Worm (Caenorhabditis elegans) whole organism, early embryonic: ENCODE data around the gene F59B1.4.

ENCODE experiments used
- B0310.2 ChIP-seq: sonication (generic microtip); optimal IDR thresholded peaks from 2 replicates; lab custom pipeline; 2016; ENCODE audit warnings: mild to moderate bottlenecking, missing genetic modification characterization, missing compliant biosample characterization
- F13C5.2 ChIP-seq: sonication (generic microtip); optimal IDR thresholded peaks from 2 replicates; lab custom pipeline; 2017; ENCODE audit warnings: mild to moderate bottlenecking, missing genetic modification characterization, inconsistent platforms, missing compliant biosample characterization
- aly-1 ChIP-seq: sonication (generic microtip); optimal IDR thresholded peaks from 2 replicates; lab custom pipeline; 2016; ENCODE audit warnings: missing genetic modification characterization, missing compliant biosample characterization
- ama-1 ChIP-seq: fragments of 150-350 bp; optimal IDR thresholded peaks from 2 replicates; lab custom pipeline; 2014
- ceh-13 ChIP-seq: fragments of 200-800 bp; sonication (Bioruptor generic); optimal IDR thresholded peaks from 2 replicates; lab custom pipeline; 2018; ENCODE audit warnings: mild to moderate bottlenecking, missing genetic modification characterization, missing compliant biosample characterization
- ceh-36 ChIP-seq: sonication (generic microtip); optimal IDR thresholded peaks from 2 replicates; lab custom pipeline; 2016; ENCODE audit warnings: missing genetic modification characterization, inconsistent platforms, missing compliant biosample characterization
- ets-7 ChIP-seq: sonication (generic microtip); optimal IDR thresholded peaks from 2 replicates; lab custom pipeline; 2016; ENCODE audit warnings: missing genotype, missing genetic modification characterization, missing compliant biosample characterization
- flt-1 ChIP-seq: fragments of 200-800 bp; sonication (Bioruptor generic); IDR thresholded peaks from 2 replicates; pipeline ENCODE4 v1.3.6; 2022; ENCODE audit warnings: missing genetic modification characterization, missing compliant biosample characterization
- hmbx-1 ChIP-seq: sonication (generic microtip); optimal IDR thresholded peaks from 2 replicates; lab custom pipeline; 2016; ENCODE audit warnings: mild to moderate bottlenecking, missing genetic modification characterization, missing compliant biosample characterization
- hmg-4 ChIP-seq: fragments of 200-800 bp; sonication (Bioruptor generic); optimal IDR thresholded peaks from 2 replicates; lab custom pipeline; 2018; ENCODE audit warnings: mild to moderate bottlenecking, missing genetic modification characterization, missing compliant biosample characterization
- hnd-1 ChIP-seq: sonication (generic microtip); optimal IDR thresholded peaks from 2 replicates; lab custom pipeline; 2016; ENCODE audit warnings: missing genetic modification characterization, missing compliant biosample characterization
- pes-1 ChIP-seq: fragments of 200-800 bp; sonication (Bioruptor generic); IDR thresholded peaks from 2 replicates; pipeline ENCODE4 v1.3.6; 2022; ENCODE audit warnings: missing genetic modification reagents, missing genetic modification characterization, missing compliant biosample characterization
- scrt-1 ChIP-seq: fragments of 200-800 bp; sonication (Bioruptor generic); IDR thresholded peaks from 2 replicates; pipeline ENCODE4 v1.3.6; 2022; ENCODE audit warnings: missing genetic modification characterization, missing compliant biosample characterization
- sea-1 ChIP-seq: fragments of 200-800 bp; sonication (Bioruptor generic); conservative IDR thresholded peaks from 2 replicates; pipeline ENCODE4 v1.3.6; 2022; ENCODE audit warnings: missing genetic modification characterization, missing compliant biosample characterization
- tbx-11 ChIP-seq: fragments of 200-800 bp; sonication (Bioruptor generic); IDR thresholded peaks from 2 replicates; pipeline ENCODE4 v1.3.6; 2022; ENCODE audit warnings: missing genetic modification characterization, missing compliant biosample characterization
- tbx-37 ChIP-seq: fragments of 200-800 bp; sonication (Bioruptor generic); conservative IDR thresholded peaks from 2 replicates; pipeline ENCODE4 v1.3.6; 2022; ENCODE audit warnings: missing genetic modification reagents, missing genetic modification characterization, missing compliant biosample characterization
- tra-4 ChIP-seq: sonication (generic microtip); optimal IDR thresholded peaks from 2 replicates; lab custom pipeline; 2017; ENCODE audit warnings: missing genetic modification characterization, missing compliant biosample characterization

The F59B1.4 gene

DNA sequence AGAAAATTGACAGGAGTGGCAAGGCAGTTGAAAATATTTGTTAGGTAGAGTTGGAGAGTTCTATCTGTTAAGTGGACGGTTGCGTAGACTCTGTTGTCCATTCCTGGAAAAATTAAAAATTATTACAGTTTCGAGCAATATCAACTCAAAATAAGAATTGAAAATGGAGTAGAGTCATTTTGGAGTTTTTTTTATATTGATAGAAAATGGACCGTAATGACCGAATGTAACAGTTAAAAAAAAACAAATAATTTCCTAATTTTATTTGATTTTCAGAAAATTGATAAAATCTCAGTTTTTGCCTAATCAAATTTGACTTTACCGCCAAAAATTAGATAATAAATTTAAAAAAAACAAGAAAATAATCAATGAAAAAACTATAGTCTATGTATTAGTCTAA is at the start of gene F59B1.4:
TSS of gene F59B1.4 (minus strand) at position 101 of the 400 bp plus-strand sequence.
- TF ChIP-seq tbx-37 (GFP tag; lab: Robert Waterston, UW) (no peak), F13C5.2 (tag; lab: Kevin White, UChicago) (no peak), tbx-11 (GFP tag; lab: Robert Waterston, UW) (no peak), hmbx-1 (tag; lab: Kevin White, UChicago) (no peak), ama-1 (lab: Kevin White, UChicago) (no peak), aly-1 (tag; lab: Kevin White, UChicago) (no peak), ceh-13 (no peak)

DNA sequence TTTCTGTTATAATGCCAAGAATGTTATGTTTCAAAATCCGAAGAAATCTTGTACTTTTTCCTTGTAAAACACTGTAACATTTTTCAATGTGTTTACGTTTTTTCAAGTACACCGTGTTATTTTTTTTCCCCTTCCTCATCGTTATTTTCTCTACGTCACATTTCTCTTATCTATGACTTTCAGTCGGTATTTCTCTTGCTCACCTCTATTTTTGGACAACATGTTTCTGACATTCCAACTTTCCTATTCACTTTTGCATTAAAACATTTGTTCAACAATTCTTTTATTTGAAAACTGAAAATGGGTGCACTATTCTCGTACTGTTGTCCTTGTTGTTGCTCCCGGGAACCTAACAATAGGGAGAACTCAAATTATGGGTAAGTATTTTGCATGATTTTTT is 46.2 kb upstream of the F59B1.4 start, which contains the start of gene pals-33:
TSS of gene pals-33 (plus strand) at position 301 of the 400 bp plus-strand sequence.
- TF ChIP-seq scrt-1 (GFP tag; lab: Robert Waterston, UW): no peak
- TF ChIP-seq tra-4 (tag; lab: Kevin White, UChicago): no peak
- no peak for TF ChIP-seq ceh-36 (tag; lab: Kevin White, UChicago)
- no peak for TF ChIP-seq F13C5.2 (tag; lab: Kevin White, UChicago)

ce11 chrV:3670499-3670898 is 43.7 kb upstream of the F59B1.4 start, which contains the start of gene Y39H10B.3:
Gene Y39H10B.3 (plus strand): TSS chrV:3670799.
- no peak for TF ChIP-seq tbx-11 (GFP tag; lab: Robert Waterston, UW)
- no peak for TF ChIP-seq hmg-4 (GFP tag; lab: Kevin White, UChicago)
- TF ChIP-seq ceh-13: no peak

ce11 chrV:3668464-3668863 is 41.6 kb upstream of the F59B1.4 start, which contains the start of gene Y39H10B.2:
Gene Y39H10B.2 (plus strand): TSS chrV:3668764.
- no peak for TF ChIP-seq hnd-1
- no peak for TF ChIP-seq hmbx-1 (tag; lab: Kevin White, UChicago)
- TF ChIP-seq tra-4 (tag; lab: Kevin White, UChicago): no peak
- TF ChIP-seq ceh-13: no peak
- TF ChIP-seq F13C5.2 (tag; lab: Kevin White, UChicago): no peak
- no peak for TF ChIP-seq hmg-4 (GFP tag; lab: Kevin White, UChicago)
- no peak for TF ChIP-seq pes-1 (GFP tag; lab: Robert Waterston, UW)
- TF ChIP-seq tbx-37 (GFP tag; lab: Robert Waterston, UW): no peak
- TF ChIP-seq scrt-1 (GFP tag; lab: Robert Waterston, UW): no peak
- no peak for TF ChIP-seq aly-1 (tag; lab: Kevin White, UChicago)
- no peak for TF ChIP-seq flt-1 (GFP tag; lab: Robert Waterston, UW)

DNA sequence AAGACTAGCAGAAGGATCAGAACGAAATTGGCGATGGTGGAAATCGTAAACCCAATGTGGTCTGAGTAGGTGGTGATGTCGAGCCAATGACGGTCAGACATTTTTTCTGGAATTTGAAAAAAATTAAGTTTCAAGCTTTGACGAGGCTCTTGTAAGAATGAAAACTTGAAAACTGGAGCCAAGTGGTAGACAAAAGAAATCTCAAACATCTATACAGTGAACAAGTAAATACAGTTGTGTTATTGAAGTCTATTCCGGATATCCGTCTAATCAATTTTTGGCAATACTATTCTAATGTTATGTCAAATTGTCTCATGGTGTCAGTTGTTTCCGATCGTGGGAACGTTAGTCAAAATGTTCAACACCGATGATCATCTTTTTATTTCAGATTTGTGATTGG is 40.0 kb upstream of the F59B1.4 start, which contains the start of gene str-113:
TSS of gene str-113 (minus strand) at position 101 of the 400 bp plus-strand sequence.
- no peak for TF ChIP-seq ets-7 (tag; lab: Kevin White, UChicago)
- TF ChIP-seq hmg-4 (GFP tag; lab: Kevin White, UChicago): no peak
- TF ChIP-seq ceh-13: no peak
- TF ChIP-seq F13C5.2 (tag; lab: Kevin White, UChicago): no peak
- TF ChIP-seq hmbx-1 (tag; lab: Kevin White, UChicago): no peak

ce11 chrV:3659472-3659871 is 32.6 kb upstream of the F59B1.4 start, which contains the start of gene acr-23:
Gene acr-23 (minus strand): TSS chrV:3659572.
- no peak for TF ChIP-seq hnd-1
- TF ChIP-seq ets-7 (tag; lab: Kevin White, UChicago): no peak
- no peak for TF ChIP-seq hmbx-1 (tag; lab: Kevin White, UChicago)
- no peak for TF ChIP-seq sea-1 (GFP tag; lab: Robert Waterston, UW)
- TF ChIP-seq tbx-11 (GFP tag; lab: Robert Waterston, UW): no peak
- TF ChIP-seq tra-4 (tag; lab: Kevin White, UChicago): no peak
- no peak for TF ChIP-seq scrt-1 (GFP tag; lab: Robert Waterston, UW)
- TF ChIP-seq F13C5.2 (tag; lab: Kevin White, UChicago): no peak
- no peak for TF ChIP-seq tbx-37 (GFP tag; lab: Robert Waterston, UW)
- no peak for TF ChIP-seq aly-1 (tag; lab: Kevin White, UChicago)
- TF ChIP-seq ama-1 (lab: Kevin White, UChicago): no peak
- no peak for TF ChIP-seq ceh-36 (tag; lab: Kevin White, UChicago)
- TF ChIP-seq ceh-13: no peak
- TF ChIP-seq flt-1 (GFP tag; lab: Robert Waterston, UW): no peak
- TF ChIP-seq pes-1 (GFP tag; lab: Robert Waterston, UW): no peak
- TF ChIP-seq B0310.2 (tag; lab: Kevin White, UChicago): no peak
- TF ChIP-seq hmg-4 (GFP tag; lab: Kevin White, UChicago): no peak

- TF ChIP-seq tbx-37 (GFP tag; lab: Robert Waterston, UW) (no peak), ama-1 (lab: Kevin White, UChicago) (no peak)
These were observed 22.6 kb upstream of the F59B1.4 start, which contains the start of gene str-114 for ce11 chrV:3649473-3649872. Gene str-114 (plus strand): TSS chrV:3649773.

DNA sequence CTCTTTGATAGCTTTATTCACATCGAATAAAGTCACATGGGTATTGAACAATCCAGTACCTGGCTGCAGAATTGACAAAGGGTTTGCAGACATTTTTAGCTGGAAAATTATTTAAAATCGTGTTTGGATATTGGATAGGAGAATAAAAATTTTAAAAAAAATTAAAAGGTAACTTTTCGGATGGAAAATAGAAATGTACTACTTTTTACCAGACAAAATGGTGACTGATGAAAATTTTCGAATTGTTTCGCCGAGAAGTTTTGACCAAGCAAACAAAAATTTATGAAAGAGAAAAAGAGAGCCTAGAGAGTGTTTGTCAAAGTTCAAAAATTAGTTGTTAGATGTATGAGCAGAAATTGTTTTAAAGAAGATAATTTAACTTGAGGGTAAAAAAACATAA is 21.0 kb upstream of the F59B1.4 start, which contains the start of gene F59B1.10:
TSS of gene F59B1.10 (minus strand) at position 101 of the 400 bp plus-strand sequence.
- no peak for TF ChIP-seq tra-4 (tag; lab: Kevin White, UChicago)
- TF ChIP-seq hmg-4 (GFP tag; lab: Kevin White, UChicago): no peak
- TF ChIP-seq tbx-11 (GFP tag; lab: Robert Waterston, UW): no peak
- no peak for TF ChIP-seq ceh-13
- no peak for TF ChIP-seq B0310.2 (tag; lab: Kevin White, UChicago)
- TF ChIP-seq ceh-36 (tag; lab: Kevin White, UChicago): no peak
- no peak for TF ChIP-seq flt-1 (GFP tag; lab: Robert Waterston, UW)
- no peak for TF ChIP-seq hnd-1
- no peak for TF ChIP-seq ets-7 (tag; lab: Kevin White, UChicago)
- TF ChIP-seq pes-1 (GFP tag; lab: Robert Waterston, UW): no peak
